Worm (Caenorhabditis elegans) whole organism, young adult: ENCODE measurements around the gene cogc-6.

Source experiments
- B0019.2 ChIP-seq: fragments of 200-800 bp; sonication (Bioruptor generic); conservative IDR thresholded peaks from 2 replicates; pipeline ENCODE4 v1.3.6; 2022; ENCODE audit warnings: missing genetic modification reagents, missing genetic modification characterization, missing compliant biosample characterization
- F57C9.4 ChIP-seq: sonication (generic microtip); optimal IDR thresholded peaks from 2 replicates; lab custom pipeline; 2017; ENCODE audit warnings: mild to moderate bottlenecking, missing genetic modification characterization, missing compliant biosample characterization
- ets-4 ChIP-seq: fragments of 200-800 bp; sonication (Bioruptor generic); optimal IDR thresholded peaks from 2 replicates; lab custom pipeline; 2018; ENCODE audit warnings: mild to moderate bottlenecking, missing genetic modification characterization, missing compliant biosample characterization
- fkh-3 ChIP-seq: sonication (generic microtip); optimal IDR thresholded peaks from 2 replicates; lab custom pipeline; 2016; ENCODE audit warnings: mild to moderate bottlenecking, missing genetic modification characterization, missing compliant biosample characterization
- nfya-1 ChIP-seq: sonication (generic microtip); optimal IDR thresholded peaks from 2 replicates; lab custom pipeline; 2017; ENCODE audit warnings: antibody characterized with exemption, missing compliant biosample characterization, missing genetic modification characterization, borderline replicate concordance; ENCODE audit not compliant: insufficient read depth
- rpc-1 ChIP-seq, 2 experiments: fragments of 150-350 bp in 1 of 2; sonication (generic microtip) in 1 of 2; optimal IDR thresholded peaks; 2 replicates each; lab custom pipeline; 2014 to 2018; ENCODE audit warnings: missing biosample characterization in 1 of 2, missing genetic modification characterization in 1 of 2, missing genetic modification reagents in 1 of 2, missing genotype in 1 of 2
- snpc-1.1 ChIP-seq: sonication (generic microtip); optimal IDR thresholded peaks from 2 replicates; lab custom pipeline; 2017; ENCODE audit warnings: missing genetic modification characterization, mild to moderate bottlenecking, missing compliant biosample characterization, antibody characterized with exemption, moderate library complexity, missing genotype, missing genetic modification reagents; ENCODE audit not compliant: insufficient read depth
- ztf-26 ChIP-seq: sonication (generic microtip); optimal IDR thresholded peaks from 2 replicates; lab custom pipeline; 2017; ENCODE audit warnings: missing genetic modification characterization, missing compliant biosample characterization

ce11 chrV:8217661-8218265, 3.4 kb downstream of the cogc-6 start, which contains the start of gene K07C11.8:
- TF ChIP-seq nfya-1 (no peak), rpc-1 (optimal IDR thresholded peaks at IDR 0.05; lab: Kevin White, UChicago) (no peak), rpc-1 (tag; optimal IDR thresholded peaks at IDR 0.05; lab: Kevin White, UChicago) (no peak), B0019.2 (GFP tag; lab: Robert Waterston, UW) (no peak), F57C9.4 (tag; lab: Kevin White, UChicago) (no peak), snpc-1.1 (tag; lab: Kevin White, UChicago) (no peak), ets-4 (GFP tag; lab: Kevin White, UChicago) (peak; percentile 5), fkh-3 (tag; lab: Kevin White, UChicago) (no peak), ztf-26 (tag; lab: Kevin White, UChicago) (no peak)
